Worm (Caenorhabditis elegans) whole organism, late embryonic: ENCODE measurements around the gene ifet-1.

Experiments used
- F13H6.1 ChIP-seq: sonication (generic microtip); optimal IDR thresholded peaks from 2 replicates; lab custom pipeline; 2016; ENCODE audit warnings: missing genetic modification characterization, missing compliant biosample characterization
- K09A11.1 ChIP-seq: sonication (generic microtip); optimal IDR thresholded peaks from 2 replicates; lab custom pipeline; 2017; ENCODE audit warnings: antibody characterized with exemption, mild to moderate bottlenecking, missing genetic modification characterization, missing compliant biosample characterization; ENCODE audit not compliant: insufficient read depth
- T23F11.4 ChIP-seq: fragments of 200-800 bp; sonication (Bioruptor generic); optimal IDR thresholded peaks from 2 replicates; lab custom pipeline; 2018; ENCODE audit warnings: mild to moderate bottlenecking, missing genetic modification characterization, missing compliant biosample characterization
- ahr-1 ChIP-seq: sonication (generic microtip); optimal IDR thresholded peaks from 2 replicates; lab custom pipeline; 2016; ENCODE audit warnings: missing genetic modification characterization, missing compliant biosample characterization
- ceh-19 ChIP-seq: fragments of 200-800 bp; sonication (Bioruptor generic); optimal IDR thresholded peaks from 2 replicates; lab custom pipeline; 2018; ENCODE audit warnings: mild to moderate bottlenecking, missing genetic modification characterization, missing compliant biosample characterization
- ceh-2 ChIP-seq: sonication (generic microtip); optimal IDR thresholded peaks from 2 replicates; lab custom pipeline; 2016; ENCODE audit warnings: missing genotype, missing genetic modification characterization, missing compliant biosample characterization
- ceh-30 ChIP-seq: fragments of 150-350 bp; optimal IDR thresholded peaks from 2 replicates; lab custom pipeline; 2014; ENCODE audit warnings: missing biosample characterization, missing genetic modification characterization
- ceh-31 ChIP-seq: sonication (generic microtip); optimal IDR thresholded peaks from 2 replicates; lab custom pipeline; 2016; ENCODE audit warnings: missing genetic modification characterization, missing compliant biosample characterization
- ceh-34 ChIP-seq: sonication (generic microtip); optimal IDR thresholded peaks from 2 replicates; lab custom pipeline; 2016; ENCODE audit warnings: mild to moderate bottlenecking, missing genetic modification characterization, missing compliant biosample characterization
- ceh-45 ChIP-seq: fragments of 200-800 bp; sonication (Bioruptor generic); IDR thresholded peaks from 2 replicates; pipeline ENCODE4 v1.3.6; 2022; ENCODE audit warnings: missing genetic modification reagents, missing genetic modification characterization, missing compliant biosample characterization
- ceh-48 ChIP-seq: sonication (generic microtip); optimal IDR thresholded peaks from 2 replicates; lab custom pipeline; 2016; ENCODE audit warnings: missing genetic modification characterization, inconsistent platforms, missing compliant biosample characterization
- ceh-6 ChIP-seq: fragments of 200-800 bp; sonication (Bioruptor generic); optimal IDR thresholded peaks from 2 replicates; lab custom pipeline; 2018; ENCODE audit warnings: mild to moderate bottlenecking, missing genetic modification characterization, missing compliant biosample characterization
- ceh-9 ChIP-seq: sonication (generic microtip); optimal IDR thresholded peaks from 2 replicates; lab custom pipeline; 2016; ENCODE audit warnings: mild to moderate bottlenecking, missing genetic modification characterization, inconsistent platforms, missing compliant biosample characterization
- dmd-4 ChIP-seq: sonication (generic microtip); optimal IDR thresholded peaks from 2 replicates; lab custom pipeline; 2016; ENCODE audit warnings: borderline replicate concordance, missing genetic modification characterization, missing compliant biosample characterization
- elt-2 ChIP-seq: sonication (generic microtip); optimal IDR thresholded peaks from 2 replicates; lab custom pipeline; 2016; ENCODE audit warnings: missing genetic modification reagents, missing genetic modification characterization, missing compliant biosample characterization
- elt-4 ChIP-seq: sonication (generic microtip); optimal IDR thresholded peaks from 2 replicates; lab custom pipeline; 2016; ENCODE audit warnings: missing genetic modification characterization, missing compliant biosample characterization
- ets-4 ChIP-seq: sonication (generic microtip); optimal IDR thresholded peaks from 2 replicates; lab custom pipeline; 2016; ENCODE audit warnings: missing genetic modification characterization, missing compliant biosample characterization
- fax-1 ChIP-seq: sonication (generic microtip); optimal IDR thresholded peaks from 2 replicates; lab custom pipeline; 2016; ENCODE audit warnings: missing genotype, missing genetic modification characterization, missing compliant biosample characterization
- fkh-10 ChIP-seq: fragments of 150-350 bp; optimal IDR thresholded peaks from 2 replicates; lab custom pipeline; 2014; ENCODE audit warnings: missing biosample characterization, missing genetic modification reagents, missing genetic modification characterization
- gmeb-2 ChIP-seq: sonication (generic microtip); optimal IDR thresholded peaks from 2 replicates; lab custom pipeline; 2016; ENCODE audit warnings: missing genetic modification characterization, inconsistent platforms, missing compliant biosample characterization
- madf-2 ChIP-seq: sonication (generic microtip); optimal IDR thresholded peaks from 2 replicates; lab custom pipeline; 2017; ENCODE audit warnings: missing genetic modification characterization, missing compliant biosample characterization
- nhr-232 ChIP-seq: sonication (generic microtip); optimal IDR thresholded peaks from 2 replicates; lab custom pipeline; 2016; ENCODE audit warnings: missing genetic modification characterization, missing compliant biosample characterization
- odd-2 ChIP-seq: sonication (generic microtip); optimal IDR thresholded peaks from 2 replicates; lab custom pipeline; 2017; ENCODE audit warnings: antibody characterized with exemption, mild to moderate bottlenecking, missing genetic modification characterization, missing compliant biosample characterization
- pat-9 ChIP-seq: fragments of 200-800 bp; sonication (Bioruptor generic); optimal IDR thresholded peaks from 2 replicates; lab custom pipeline; 2018; ENCODE audit warnings: mild to moderate bottlenecking, missing genetic modification characterization, moderate library complexity, missing compliant biosample characterization
- pha-4 ChIP-seq: fragments of 150-350 bp; optimal IDR thresholded peaks from 2 replicates; lab custom pipeline; 2018; ENCODE audit warnings: missing biosample characterization, missing genetic modification reagents, missing genetic modification characterization
- pqm-1 ChIP-seq: sonication (generic microtip); optimal IDR thresholded peaks from 2 replicates; lab custom pipeline; 2016; ENCODE audit warnings: missing genetic modification characterization, missing compliant biosample characterization
- pros-1 ChIP-seq: fragments of 150-350 bp; optimal IDR thresholded peaks from 2 replicates; lab custom pipeline; 2014; ENCODE audit warnings: missing biosample characterization, missing genetic modification reagents, missing genetic modification characterization
- ref-2 ChIP-seq: sonication (generic microtip); optimal IDR thresholded peaks from 2 replicates; lab custom pipeline; 2016; ENCODE audit warnings: missing genetic modification characterization, missing compliant biosample characterization
- sdc-2 ChIP-seq: sonication (generic microtip); optimal IDR thresholded peaks from 2 replicates; lab custom pipeline; 2016; ENCODE audit warnings: missing genotype, missing genetic modification characterization, missing compliant biosample characterization
- sox-2 ChIP-seq: fragments of 200-800 bp; sonication (Bioruptor generic); IDR thresholded peaks from 2 replicates; pipeline ENCODE4 v1.3.6; 2022; ENCODE audit warnings: missing genetic modification reagents, missing genetic modification characterization, missing compliant biosample characterization
- unc-42 ChIP-seq: sonication (generic microtip); optimal IDR thresholded peaks from 2 replicates; lab custom pipeline; 2016; ENCODE audit warnings: missing genotype, missing genetic modification characterization, missing compliant biosample characterization
- unc-55 ChIP-seq: sonication (generic microtip); optimal IDR thresholded peaks from 2 replicates; lab custom pipeline; 2017; ENCODE audit warnings: missing biosample characterization, missing genetic modification reagents, missing genetic modification characterization
- unc-86 ChIP-seq: sonication (generic microtip); optimal IDR thresholded peaks from 2 replicates; lab custom pipeline; 2016; ENCODE audit warnings: missing genetic modification characterization, missing compliant biosample characterization
- zip-5 ChIP-seq: sonication (generic microtip); optimal IDR thresholded peaks from 2 replicates; lab custom pipeline; 2016; ENCODE audit warnings: missing genetic modification characterization, missing compliant biosample characterization
- ztf-16 ChIP-seq: sonication (generic microtip); optimal IDR thresholded peaks from 2 replicates; lab custom pipeline; 2017; ENCODE audit warnings: missing genetic modification characterization, missing compliant biosample characterization

ifet-1 gene

ce11 chrIII:4493008-4493777 is 18.2 kb upstream of the ifet-1 start:
- no peak for TF ChIP-seq sdc-2 (tag; lab: Kevin White, UChicago)
- no peak for TF ChIP-seq madf-2
- no peak for TF ChIP-seq pha-4 (tag; lab: Kevin White, UChicago)
- no peak for TF ChIP-seq ceh-2
- no peak for TF ChIP-seq pqm-1 (tag; lab: Kevin White, UChicago)
- no peak for TF ChIP-seq dmd-4 (tag; lab: Kevin White, UChicago)
- no peak for TF ChIP-seq sox-2
- TF ChIP-seq K09A11.1 (tag; lab: Kevin White, UChicago), result no peak
- no peak for TF ChIP-seq ceh-6
- TF ChIP-seq unc-86 (tag; lab: Kevin White, UChicago), result no peak
- no peak for TF ChIP-seq ceh-9 (tag; lab: Kevin White, UChicago)
- no peak for TF ChIP-seq unc-42 (tag; lab: Kevin White, UChicago)
- no peak for TF ChIP-seq F13H6.1 (tag; lab: Kevin White, UChicago)
- TF ChIP-seq T23F11.4, result no peak
- no peak for TF ChIP-seq pat-9 (tag; lab: Kevin White, UChicago)
- TF ChIP-seq ceh-19 (GFP tag; lab: Kevin White, UChicago), result no peak
- TF ChIP-seq ets-4 (tag; lab: Kevin White, UChicago), result no peak
- TF ChIP-seq elt-4, result no peak
- TF ChIP-seq nhr-232 (tag; lab: Kevin White, UChicago), result no peak

- TF ChIP-seq ceh-30 (tag; lab: Kevin White, UChicago) (no peak), ceh-34 (tag; lab: Kevin White, UChicago) (no peak), sdc-2 (tag; lab: Kevin White, UChicago) (no peak), fkh-10 (GFP tag; lab: Kevin White, UChicago) (no peak), ceh-31 (no peak), pat-9 (tag; lab: Kevin White, UChicago) (no peak), ahr-1 (tag; lab: Kevin White, UChicago) (no peak), elt-4 (no peak), elt-2 (no peak), gmeb-2 (no peak), nhr-232 (tag; lab: Kevin White, UChicago) (no peak), ceh-48 (no peak), ref-2 (no peak), odd-2 (tag; lab: Kevin White, UChicago) (no peak)
Measured at ce11 chrIII:4491164-4492144, 16.5 kb upstream of the ifet-1 start.

- TF ChIP-seq zip-5, result no peak
Measured at ce11 chrIII:4488892-4489409, 14.0 kb upstream of the ifet-1 start, which contains the start of gene cpg-1. TSS of gene cpg-1 (plus strand) at chrIII:4489359.

- TF ChIP-seq pha-4 (tag; lab: Kevin White, UChicago) (no peak), pqm-1 (tag; lab: Kevin White, UChicago) (no peak), ceh-34 (tag; lab: Kevin White, UChicago) (no peak), unc-55 (no peak), fax-1 (no peak), sox-2 (no peak), pat-9 (tag; lab: Kevin White, UChicago) (no peak), ahr-1 (tag; lab: Kevin White, UChicago) (no peak), ztf-16 (tag; lab: Kevin White, UChicago) (no peak), ceh-45 (GFP tag; lab: Robert Waterston, UW) (no peak), pros-1 (tag; lab: Kevin White, UChicago) (no peak)
- TF ChIP-seq, all 69 proteins: peak for 0
Measured at ce11 chrIII:4487271-4487670, 12.3 kb upstream of the ifet-1 start.
